Worm (Caenorhabditis elegans): ENCODE results near the gene F28C6.8.

DNA sequence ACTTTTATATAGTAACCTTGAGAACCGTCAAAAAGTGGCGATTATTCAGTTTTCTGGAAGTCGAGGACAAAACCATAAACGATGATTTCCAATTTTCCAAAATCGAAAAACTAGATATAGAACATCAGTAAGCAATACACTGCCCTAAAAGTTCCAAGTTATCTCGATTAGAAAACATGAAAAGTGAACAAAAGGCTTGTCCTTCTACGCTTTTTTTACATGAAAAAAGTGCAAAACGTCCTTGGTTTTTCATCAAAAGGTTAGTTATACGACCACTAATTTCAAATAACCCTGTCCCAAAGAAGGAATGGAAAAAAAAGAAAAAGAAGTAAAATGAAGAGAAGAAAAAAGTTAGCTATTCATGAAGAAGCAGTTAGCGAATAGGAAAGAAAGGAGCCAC, 20.7 kb upstream of the F28C6.8 start:
- TF ChIP-seq ceh-48 (tag; optimal IDR thresholded peaks at IDR 0.05) (no peak), T23F11.4 (GFP tag; optimal IDR thresholded peaks at IDR 0.05) (no peak), hlh-8 (tag; optimal IDR thresholded peaks at IDR 0.05) (no peak), madf-2 (tag; optimal IDR thresholded peaks at IDR 0.05) (no peak), sdc-2 (tag; optimal IDR thresholded peaks at IDR 0.05) (no peak), ama-1 (optimal IDR thresholded peaks at IDR 0.05) (no peak), fkh-10 (GFP tag; optimal IDR thresholded peaks at IDR 0.05) (no peak), rnt-1 (tag; optimal IDR thresholded peaks at IDR 0.05) (no peak), nhr-11 (tag; optimal IDR thresholded peaks at IDR 0.05) (no peak), hlh-30 (tag; optimal IDR thresholded peaks at IDR 0.05; ENCODE audit: insufficient read depth) (no peak), F13H6.1 (tag; optimal IDR thresholded peaks at IDR 0.05) (no peak)

All from whole organism, late embryonic.